Fruit fly (Drosophila melanogaster): ENCODE data around the gene msd1.

The msd1 gene

DNA sequence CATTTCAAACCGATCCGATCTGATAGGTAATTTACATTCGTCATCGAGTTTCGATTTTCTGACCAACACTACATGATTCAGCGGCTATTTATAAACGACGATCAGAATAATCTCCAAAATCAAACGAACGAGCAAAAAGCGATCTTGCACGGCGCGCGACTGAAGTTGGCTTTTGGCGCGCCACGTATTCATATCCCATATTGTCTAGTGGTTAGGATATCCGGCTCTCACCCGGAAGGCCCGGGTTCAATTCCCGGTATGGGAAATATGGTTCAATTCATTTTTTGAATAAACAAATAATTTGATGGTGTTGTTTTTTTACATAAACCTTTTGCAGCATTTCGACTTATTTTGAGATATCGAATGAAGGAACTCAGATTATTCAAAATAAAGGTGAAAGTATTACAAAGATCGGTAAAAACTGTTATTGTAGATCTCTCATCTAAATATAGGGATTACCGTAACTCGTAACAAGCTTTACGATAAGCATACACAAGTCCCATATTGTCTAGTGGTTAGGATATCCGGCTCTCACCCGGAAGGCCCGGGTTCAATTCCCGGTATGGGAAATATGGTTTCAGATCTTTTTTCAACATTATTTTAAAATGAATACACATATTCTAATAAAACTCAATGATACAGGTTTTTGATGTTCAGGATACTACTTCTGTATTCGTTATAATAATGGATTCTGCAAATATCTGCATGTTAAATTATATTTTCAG is 48.4 kb downstream of the msd1 start:
- TF ChIP-seq sage (GFP tag; optimal IDR thresholded peaks at IDR 0.05) = no peak
- TF ChIP-seq CrebA (GFP tag; optimal IDR thresholded peaks at IDR 0.05; ENCODE audit: borderline replicate concordance) = peak; percentile 63

DNA sequence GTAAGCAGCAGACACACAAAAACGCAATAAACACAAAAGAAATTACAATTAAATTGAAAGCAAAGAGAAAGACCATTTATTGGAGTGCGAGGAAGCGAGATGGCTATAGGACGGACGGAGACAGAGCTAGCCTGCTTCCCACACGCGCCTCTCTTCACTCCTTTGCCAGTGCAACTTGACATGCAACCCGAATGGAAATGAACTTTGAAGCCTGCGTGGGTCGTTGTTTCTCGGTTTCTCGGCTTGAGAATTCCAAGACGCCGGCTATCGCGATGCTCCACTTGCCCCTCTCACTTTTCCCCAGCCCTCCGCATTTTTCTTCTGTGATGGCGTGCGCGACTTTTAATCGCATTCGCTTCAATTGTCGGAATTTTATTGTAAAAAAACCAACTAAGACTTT is 49.4 kb downstream of the msd1 start:
- TF ChIP-seq dsf (GFP tag; optimal IDR thresholded peaks at IDR 0.05; ENCODE audit: borderline replicate concordance) = no peak
- TF ChIP-seq Myc (optimal IDR thresholded peaks at IDR 0.05) = no peak
- no peak for TF ChIP-seq Sp1 (GFP tag; optimal IDR thresholded peaks at IDR 0.05)
- TF ChIP-seq Hr83 (GFP tag; optimal IDR thresholded peaks at IDR 0.05; ENCODE audit: poor library complexity, severe bottlenecking) = no peak

Data from whole organism, wandering third instar larva.